Worm (Caenorhabditis elegans) whole organism, L4/young adult: Measurements from ENCODE around the gene nhr-127.

Source experiments
- W03F9.2 ChIP-seq: fragments of 150-350 bp; optimal IDR thresholded peaks from 2 replicates; lab custom pipeline; 2014; ENCODE audit warnings: missing biosample characterization, missing genetic modification characterization
- dao-5 ChIP-seq: sonication (generic microtip); optimal IDR thresholded peaks from 2 replicates; lab custom pipeline; 2016; ENCODE audit warnings: missing genotype, missing genetic modification characterization, moderate library complexity, missing compliant biosample characterization
- him-1 ChIP-seq: sonication (generic microtip); optimal IDR thresholded peaks from 2 replicates; lab custom pipeline; 2016; ENCODE audit warnings: missing genotype, missing genetic modification reagents, missing genetic modification characterization, missing compliant biosample characterization

- TF ChIP-seq him-1 (tag; lab: Kevin White, UChicago) (no peak), W03F9.2 (tag; lab: Kevin White, UChicago) (no peak), dao-5 (tag; lab: Kevin White, UChicago) (no peak)
These were observed 24.6 kb upstream of the nhr-127 start, which contains the start of gene F21H7.3 for ce11 chrV:16235135-16235534.
